Worm (Caenorhabditis elegans) whole organism, mixed stage, embryonic: Measurements from ENCODE around the gene Y116F11B.8.

Source experiments
- flh-1 ChIP-seq: fragments of 200-800 bp; sonication (Bioruptor generic); optimal IDR thresholded peaks from 2 replicates; lab custom pipeline; 2018; ENCODE audit warnings: mild to moderate bottlenecking, missing genetic modification characterization, moderate library complexity, missing compliant biosample characterization
- lin-13 ChIP-seq: fragments of 150-350 bp; optimal IDR thresholded peaks from 2 replicates; lab custom pipeline; 2014; ENCODE audit warnings: missing biosample characterization, missing genetic modification characterization
- lsy-2 ChIP-seq: fragments of 150-350 bp; optimal IDR thresholded peaks from 2 replicates; lab custom pipeline; 2014; ENCODE audit warnings: missing biosample characterization, missing genetic modification characterization
- nhr-28 ChIP-seq: fragments of 150-350 bp; optimal IDR thresholded peaks from 2 replicates; lab custom pipeline; 2014; ENCODE audit warnings: missing biosample characterization, missing genetic modification characterization
- nhr-76 ChIP-seq: sonication (generic microtip); optimal IDR thresholded peaks from 2 replicates; lab custom pipeline; 2017; ENCODE audit warnings: missing biosample characterization, missing genetic modification characterization
- pha-4 ChIP-seq: fragments of 150-350 bp; optimal IDR thresholded peaks from 2 replicates; lab custom pipeline; 2018; ENCODE audit warnings: missing biosample characterization, missing genetic modification reagents, missing genetic modification characterization
- sem-2 ChIP-seq: fragments of 200-800 bp; sonication (Bioruptor generic); optimal IDR thresholded peaks from 2 replicates; lab custom pipeline; 2018; ENCODE audit warnings: mild to moderate bottlenecking, missing genetic modification characterization, missing compliant biosample characterization
- snpc-4 ChIP-seq: fragments of 150-350 bp; optimal IDR thresholded peaks from 2 replicates; lab custom pipeline; 2014; ENCODE audit warnings: missing biosample characterization, missing genetic modification characterization
- sptf-1 ChIP-seq: sonication (generic microtip); optimal IDR thresholded peaks from 2 replicates; lab custom pipeline; 2017; ENCODE audit warnings: mild to moderate bottlenecking, missing genetic modification characterization, moderate library complexity, missing compliant biosample characterization
- unc-120 ChIP-seq: sonication (generic microtip); optimal IDR thresholded peaks from 2 replicates; lab custom pipeline; 2017; ENCODE audit warnings: missing genetic modification characterization, missing compliant biosample characterization; ENCODE audit not compliant: poor library complexity, severe bottlenecking
- unc-39 ChIP-seq: fragments of 150-350 bp; optimal IDR thresholded peaks from 2 replicates; lab custom pipeline; 2014; ENCODE audit warnings: missing biosample characterization, missing genetic modification characterization
- unc-62 ChIP-seq: fragments of 150-350 bp; optimal IDR thresholded peaks from 2 replicates; lab custom pipeline; 2014; ENCODE audit warnings: missing biosample characterization, missing genetic modification reagents, missing genetic modification characterization
- zip-8 ChIP-seq: fragments of 150-350 bp; optimal IDR thresholded peaks from 2 replicates; lab custom pipeline; 2014; ENCODE audit warnings: missing biosample characterization, missing genetic modification characterization
- ztf-11 ChIP-seq: fragments of 150-350 bp; optimal IDR thresholded peaks from 2 replicates; lab custom pipeline; 2014; ENCODE audit warnings: missing biosample characterization, missing genetic modification characterization

DNA sequence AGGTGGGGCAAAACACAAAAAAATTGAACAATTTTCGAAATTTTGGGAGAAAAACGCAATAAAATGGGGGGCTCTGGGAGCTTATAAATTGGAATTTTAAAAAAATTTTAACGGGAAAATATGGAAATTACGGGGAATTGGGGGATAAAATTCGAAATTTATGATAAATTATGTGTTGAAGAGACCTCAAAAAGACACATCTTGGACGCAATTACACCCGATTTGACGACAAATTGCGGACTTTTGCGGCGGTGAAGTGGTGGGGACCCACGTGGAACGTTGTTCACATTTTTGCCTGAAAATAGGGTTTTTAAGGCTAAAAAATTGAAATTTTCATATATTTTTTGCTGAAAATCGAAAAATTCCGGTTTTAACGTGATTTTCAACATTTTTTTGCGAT, 51.4 kb downstream of the Y116F11B.8 start:
- no peak for TF ChIP-seq unc-120 (tag; lab: Kevin White, UChicago)
- no peak for TF ChIP-seq lsy-2 (tag; lab: Kevin White, UChicago)
- no peak for TF ChIP-seq pha-4 (tag; lab: Kevin White, UChicago)
- no peak for TF ChIP-seq unc-39 (tag; lab: Kevin White, UChicago)
- TF ChIP-seq unc-62 (GFP tag; lab: Kevin White, UChicago) = no peak
- TF ChIP-seq snpc-4 (tag; lab: Kevin White, UChicago) = no peak
- TF ChIP-seq nhr-76 (tag; lab: Kevin White, UChicago) = no peak
- no peak for TF ChIP-seq zip-8 (tag; lab: Kevin White, UChicago)
- TF ChIP-seq flh-1 (GFP tag; lab: Kevin White, UChicago) = no peak
- no peak for TF ChIP-seq lin-13 (tag; lab: Kevin White, UChicago)
- no peak for TF ChIP-seq sptf-1
- TF ChIP-seq nhr-28 (tag; lab: Kevin White, UChicago) = no peak
- no peak for TF ChIP-seq ztf-11 (tag; lab: Kevin White, UChicago)
- no peak for TF ChIP-seq sem-2 (GFP tag; lab: Kevin White, UChicago)
